Worm (Caenorhabditis elegans): ENCODE results near the gene clec-179.

clec-179 gene

DNA sequence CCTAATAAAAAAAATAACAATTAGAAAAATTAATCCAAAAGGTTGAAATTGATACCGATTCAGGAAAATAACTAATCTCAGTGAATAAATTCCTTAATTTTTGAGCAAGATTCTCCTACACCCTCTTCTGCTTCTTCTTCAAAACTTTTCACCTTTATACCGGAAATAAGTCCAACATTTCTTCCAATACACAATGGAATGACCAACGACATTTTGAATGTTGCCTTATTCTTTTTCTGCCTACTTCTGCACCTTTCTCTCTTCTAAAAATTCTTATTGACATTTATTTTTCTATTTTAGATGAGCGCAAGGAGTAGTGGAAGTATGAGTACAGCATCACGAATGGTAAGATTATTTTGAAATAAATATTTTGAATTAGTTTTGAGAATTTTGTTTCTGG is 12.4 kb upstream of the clec-179 start, which contains the start of gene unc-8:
unc-8 (plus strand) TSS at position 301 of the 400 bp plus-strand sequence.
- TF ChIP-seq ama-1 (optimal IDR thresholded peaks at IDR 0.05) (no peak), tbx-37 (GFP tag; conservative IDR thresholded peaks at IDR 0.05) (no peak), hmbx-1 (tag; optimal IDR thresholded peaks at IDR 0.05) (no peak), ceh-36 (tag; optimal IDR thresholded peaks at IDR 0.05) (no peak), F13C5.2 (tag; optimal IDR thresholded peaks at IDR 0.05) (no peak), ets-7 (tag; optimal IDR thresholded peaks at IDR 0.05) (no peak), hmg-4 (GFP tag; optimal IDR thresholded peaks at IDR 0.05) (no peak), ceh-13 (GFP tag; optimal IDR thresholded peaks at IDR 0.05) (no peak), flt-1 (GFP tag; IDR thresholded peaks at IDR 0.05) (no peak)

DNA sequence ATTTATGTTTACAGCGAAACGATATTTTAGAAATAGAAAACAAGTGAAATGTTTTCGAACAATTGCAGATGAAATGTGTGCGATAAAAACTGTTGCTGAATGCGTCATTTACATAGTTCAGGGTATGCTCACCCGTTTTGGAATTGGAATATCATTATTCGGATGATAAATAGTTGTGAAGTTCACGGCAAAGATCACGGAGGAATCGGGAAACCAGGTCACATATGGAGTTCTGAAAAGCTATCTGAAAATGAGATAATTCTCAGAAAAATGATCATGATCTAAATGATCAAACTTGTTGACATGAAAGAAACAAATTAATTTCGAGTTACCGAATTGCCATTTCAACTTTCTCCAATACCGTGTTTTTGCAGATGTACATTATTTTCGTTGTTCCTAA is 11.2 kb upstream of the clec-179 start, which contains the start of gene best-16:
best-16 (minus strand) TSS at position 101 of the 400 bp plus-strand sequence.
- TF ChIP-seq ceh-13 (GFP tag; optimal IDR thresholded peaks at IDR 0.05) (no peak), pes-1 (GFP tag; IDR thresholded peaks at IDR 0.05) (no peak), hmg-4 (GFP tag; optimal IDR thresholded peaks at IDR 0.05) (no peak)

DNA sequence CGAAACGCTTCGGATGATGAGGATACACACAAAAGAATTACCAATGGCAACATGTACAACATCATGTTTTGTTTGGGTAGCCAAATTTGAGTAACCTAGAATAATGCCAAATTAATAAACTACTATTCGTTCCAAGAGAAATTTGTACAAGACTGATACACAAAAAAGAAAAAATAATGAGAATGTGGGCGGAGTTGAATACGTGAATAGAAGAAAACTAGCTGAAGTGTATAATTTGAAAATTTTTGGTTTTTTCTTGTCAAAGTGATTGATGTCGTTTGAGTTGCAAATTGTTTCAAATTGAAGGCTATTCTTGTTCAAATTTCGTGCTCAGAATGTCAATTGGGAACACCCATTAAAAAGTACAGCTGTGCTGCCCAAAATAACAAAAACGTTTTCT is 7.2 kb upstream of the clec-179 start, which contains the start of gene R13A1.5:
R13A1.5 (minus strand) TSS at position 101 of the 400 bp plus-strand sequence.
- TF ChIP-seq B0310.2 (tag; optimal IDR thresholded peaks at IDR 0.05) = no peak
- no peak for TF ChIP-seq ets-7 (tag; optimal IDR thresholded peaks at IDR 0.05)
- TF ChIP-seq hmbx-1 (tag; optimal IDR thresholded peaks at IDR 0.05) = no peak
- TF ChIP-seq ama-1 (optimal IDR thresholded peaks at IDR 0.05) = no peak
- no peak for TF ChIP-seq ceh-13 (GFP tag; optimal IDR thresholded peaks at IDR 0.05)
- no peak for TF ChIP-seq ceh-36 (tag; optimal IDR thresholded peaks at IDR 0.05)
- no peak for TF ChIP-seq scrt-1 (GFP tag; IDR thresholded peaks at IDR 0.05)
- no peak for TF ChIP-seq F13C5.2 (tag; optimal IDR thresholded peaks at IDR 0.05)
- TF ChIP-seq pes-1 (GFP tag; IDR thresholded peaks at IDR 0.05) = no peak
- TF ChIP-seq tbx-11 (GFP tag; IDR thresholded peaks at IDR 0.05) = no peak
- no peak for TF ChIP-seq tbx-37 (GFP tag; conservative IDR thresholded peaks at IDR 0.05)
- no peak for TF ChIP-seq flt-1 (GFP tag; IDR thresholded peaks at IDR 0.05)
- TF ChIP-seq hmg-4 (GFP tag; optimal IDR thresholded peaks at IDR 0.05) = no peak
- no peak for TF ChIP-seq sea-1 (GFP tag; conservative IDR thresholded peaks at IDR 0.05)
- TF ChIP-seq aly-1 (tag; optimal IDR thresholded peaks at IDR 0.05) = no peak
- TF ChIP-seq hnd-1 (tag; optimal IDR thresholded peaks at IDR 0.05) = no peak
- TF ChIP-seq tra-4 (tag; optimal IDR thresholded peaks at IDR 0.05) = no peak

DNA sequence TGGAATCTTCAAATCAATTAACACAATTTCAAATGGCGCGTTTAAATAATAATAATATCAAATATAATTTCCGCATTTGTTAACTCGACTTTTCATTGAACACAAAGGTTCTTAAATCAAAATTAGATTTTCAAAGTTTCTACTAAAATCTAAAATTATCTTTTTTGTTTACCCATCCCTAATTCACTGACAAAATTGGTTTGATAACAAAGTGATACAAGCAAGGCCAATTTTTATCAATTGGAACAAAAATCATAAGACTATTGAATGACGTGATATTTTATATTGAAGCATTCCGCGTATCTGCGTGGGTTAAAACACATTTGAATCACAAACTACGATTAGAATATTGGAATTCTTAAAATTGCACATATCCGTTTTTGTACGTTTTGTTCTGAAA is 5.9 kb upstream of the clec-179 start:
- TF ChIP-seq ets-7 (tag; optimal IDR thresholded peaks at IDR 0.05) = no peak
- TF ChIP-seq B0310.2 (tag; optimal IDR thresholded peaks at IDR 0.05) = no peak
- no peak for TF ChIP-seq hmg-4 (GFP tag; optimal IDR thresholded peaks at IDR 0.05)
- no peak for TF ChIP-seq ceh-36 (tag; optimal IDR thresholded peaks at IDR 0.05)
- no peak for TF ChIP-seq scrt-1 (GFP tag; IDR thresholded peaks at IDR 0.05)
- TF ChIP-seq hmbx-1 (tag; optimal IDR thresholded peaks at IDR 0.05) = no peak
- TF ChIP-seq tbx-37 (GFP tag; conservative IDR thresholded peaks at IDR 0.05) = no peak
- TF ChIP-seq pes-1 (GFP tag; IDR thresholded peaks at IDR 0.05) = no peak
- no peak for TF ChIP-seq tbx-11 (GFP tag; IDR thresholded peaks at IDR 0.05)
- TF ChIP-seq ceh-13 (GFP tag; optimal IDR thresholded peaks at IDR 0.05) = no peak
- no peak for TF ChIP-seq aly-1 (tag; optimal IDR thresholded peaks at IDR 0.05)
- no peak for TF ChIP-seq hnd-1 (tag; optimal IDR thresholded peaks at IDR 0.05)
- no peak for TF ChIP-seq flt-1 (GFP tag; IDR thresholded peaks at IDR 0.05)
- no peak for TF ChIP-seq F13C5.2 (tag; optimal IDR thresholded peaks at IDR 0.05)
- TF ChIP-seq tra-4 (tag; optimal IDR thresholded peaks at IDR 0.05) = no peak
- no peak for TF ChIP-seq sea-1 (GFP tag; conservative IDR thresholded peaks at IDR 0.05)
- TF ChIP-seq ama-1 (optimal IDR thresholded peaks at IDR 0.05) = no peak

DNA sequence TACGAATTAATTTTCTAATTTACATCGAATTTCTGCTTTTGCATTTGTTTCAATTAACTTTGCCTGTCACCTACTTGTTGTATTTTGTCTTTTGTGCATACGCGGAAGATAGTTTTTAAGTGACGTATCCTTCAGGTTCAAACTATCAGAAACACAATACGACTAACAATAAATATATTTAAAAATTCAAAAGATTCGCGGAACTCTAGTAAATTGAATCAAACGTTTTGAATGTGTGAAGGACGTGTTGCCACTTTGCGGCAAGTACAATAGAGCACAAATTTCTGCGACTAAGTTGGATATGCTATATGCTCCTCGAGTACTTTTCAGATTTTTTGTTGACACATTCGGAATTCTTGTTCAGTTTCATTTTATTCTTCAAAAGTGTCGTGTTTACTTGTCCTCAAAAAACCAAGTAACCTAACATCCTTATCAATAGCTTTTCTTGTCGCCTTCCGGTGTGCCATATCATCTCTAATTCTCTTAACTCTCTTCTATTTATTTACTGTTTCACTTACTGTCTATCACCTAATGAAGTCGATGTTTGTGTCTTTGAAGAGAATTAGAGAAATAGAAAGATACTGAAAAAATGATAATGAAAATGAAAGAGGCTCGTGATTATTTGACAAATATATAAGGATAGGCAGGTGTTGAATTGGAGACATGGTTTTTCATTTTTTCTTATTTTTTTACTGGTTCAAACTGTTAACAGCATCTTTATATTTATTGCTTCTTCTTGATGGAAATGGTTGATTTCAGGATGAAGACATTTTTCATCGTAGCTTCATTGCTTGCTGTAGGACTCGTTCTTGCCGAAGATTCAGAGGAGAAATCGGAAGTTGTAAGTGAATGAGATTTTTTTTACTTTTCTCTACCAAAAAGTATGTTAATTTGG is 4.3 kb upstream of the clec-179 start, which contains the start of gene srlf-7:
srlf-7 (plus strand) TSS at position 760 of the 895 bp plus-strand sequence.
- TF ChIP-seq ets-7 (tag; optimal IDR thresholded peaks at IDR 0.05) = no peak
- TF ChIP-seq hnd-1 (tag; optimal IDR thresholded peaks at IDR 0.05) = no peak
- no peak for TF ChIP-seq hmbx-1 (tag; optimal IDR thresholded peaks at IDR 0.05)
- no peak for TF ChIP-seq aly-1 (tag; optimal IDR thresholded peaks at IDR 0.05)
- no peak for TF ChIP-seq tbx-11 (GFP tag; IDR thresholded peaks at IDR 0.05)

DNA sequence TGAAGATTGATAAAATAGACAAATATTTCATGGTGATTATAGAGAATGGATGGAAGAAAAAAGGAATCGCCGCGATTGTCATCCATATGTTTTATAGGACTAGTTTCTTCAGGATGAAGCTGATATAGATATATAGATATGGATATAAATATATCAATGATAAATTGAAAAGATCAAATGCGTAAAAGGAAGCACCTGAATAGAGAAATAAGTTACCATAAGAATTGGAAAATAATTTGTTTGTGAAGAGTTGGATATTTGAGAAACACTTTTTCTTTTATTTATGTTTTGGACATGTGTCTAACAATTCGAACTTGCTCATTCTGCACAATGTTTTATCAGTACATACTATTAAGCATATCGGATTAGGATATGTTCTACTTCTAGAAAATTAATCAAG is 3.5 kb upstream of the clec-179 start, which contains the start of gene C42D4.13:
C42D4.13 (minus strand) TSS at position 101 of the 400 bp plus-strand sequence.
- no peak for TF ChIP-seq flt-1 (GFP tag; IDR thresholded peaks at IDR 0.05)
- TF ChIP-seq hnd-1 (tag; optimal IDR thresholded peaks at IDR 0.05) = no peak
- TF ChIP-seq tra-4 (tag; optimal IDR thresholded peaks at IDR 0.05) = no peak
- TF ChIP-seq tbx-37 (GFP tag; conservative IDR thresholded peaks at IDR 0.05) = no peak
- TF ChIP-seq scrt-1 (GFP tag; IDR thresholded peaks at IDR 0.05) = no peak
- TF ChIP-seq ama-1 (optimal IDR thresholded peaks at IDR 0.05) = no peak
- TF ChIP-seq F13C5.2 (tag; optimal IDR thresholded peaks at IDR 0.05) = no peak
- no peak for TF ChIP-seq tbx-11 (GFP tag; IDR thresholded peaks at IDR 0.05)

DNA sequence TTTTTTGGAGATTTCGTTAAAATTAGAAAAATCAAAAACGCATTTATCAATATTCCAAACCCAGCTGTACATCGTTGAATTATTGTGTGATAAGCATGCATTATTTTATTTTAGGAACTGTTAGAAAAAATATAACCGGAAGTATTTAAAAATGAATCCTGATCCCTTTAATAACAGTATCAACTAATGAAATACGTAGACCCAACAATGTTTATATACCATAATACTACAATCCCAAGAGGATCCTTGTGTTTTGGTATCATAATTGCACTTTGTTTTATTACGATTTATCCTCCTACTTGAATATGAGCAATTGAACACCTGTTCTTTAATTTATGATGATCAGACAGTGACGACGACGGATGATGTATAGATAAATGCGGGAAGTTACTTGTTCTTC is 2.3 kb upstream of the clec-179 start, which contains the start of gene str-249:
str-249 (minus strand) TSS at position 101 of the 400 bp plus-strand sequence.
- TF ChIP-seq tbx-37 (GFP tag; conservative IDR thresholded peaks at IDR 0.05) = no peak
- no peak for TF ChIP-seq pes-1 (GFP tag; IDR thresholded peaks at IDR 0.05)
- TF ChIP-seq tbx-11 (GFP tag; IDR thresholded peaks at IDR 0.05) = no peak
- TF ChIP-seq hnd-1 (tag; optimal IDR thresholded peaks at IDR 0.05) = no peak
- no peak for TF ChIP-seq ceh-36 (tag; optimal IDR thresholded peaks at IDR 0.05)
- no peak for TF ChIP-seq sea-1 (GFP tag; conservative IDR thresholded peaks at IDR 0.05)
- no peak for TF ChIP-seq ets-7 (tag; optimal IDR thresholded peaks at IDR 0.05)
- TF ChIP-seq B0310.2 (tag; optimal IDR thresholded peaks at IDR 0.05) = no peak
- no peak for TF ChIP-seq flt-1 (GFP tag; IDR thresholded peaks at IDR 0.05)
- TF ChIP-seq scrt-1 (GFP tag; IDR thresholded peaks at IDR 0.05) = no peak
- no peak for TF ChIP-seq hmg-4 (GFP tag; optimal IDR thresholded peaks at IDR 0.05)
- no peak for TF ChIP-seq ama-1 (optimal IDR thresholded peaks at IDR 0.05)
- TF ChIP-seq aly-1 (tag; optimal IDR thresholded peaks at IDR 0.05) = no peak
- no peak for TF ChIP-seq ceh-13 (GFP tag; optimal IDR thresholded peaks at IDR 0.05)
